Fruit fly (Drosophila melanogaster): Measurements from ENCODE around the gene ppk31.

Gene ppk31

DNA sequence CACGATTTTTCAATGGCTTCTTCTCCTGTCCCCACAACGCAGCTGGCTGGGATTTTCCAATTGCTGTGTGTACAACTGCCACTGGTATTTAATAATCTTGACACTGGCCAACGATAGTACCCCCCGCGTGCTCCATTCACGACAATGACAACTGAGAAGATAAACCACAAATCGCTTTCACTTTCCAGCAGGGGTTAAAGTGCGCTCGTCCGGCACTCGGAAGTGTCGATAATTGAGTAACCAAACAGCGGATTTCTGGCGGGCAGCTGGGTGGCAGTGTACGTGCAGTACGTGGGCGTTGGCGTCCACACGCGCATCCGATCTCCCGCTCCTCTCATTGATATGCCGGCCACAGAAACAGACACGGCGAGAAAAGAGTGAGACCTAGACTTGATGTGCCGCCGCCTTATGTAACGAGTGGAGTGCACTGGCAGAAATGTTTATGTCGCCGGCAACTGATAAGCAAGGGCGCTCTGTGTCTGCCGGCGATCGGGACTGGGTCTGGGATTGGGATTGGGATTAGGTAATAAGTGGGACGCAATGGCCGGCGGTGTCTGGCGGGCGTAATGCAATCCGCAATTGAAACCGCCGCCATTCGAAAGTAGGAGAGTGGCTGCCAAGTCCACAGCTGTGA lies 28.1 kb upstream of the ppk31 start (continued):
- TF ChIP-seq Blimp-1 (GFP tag; optimal IDR thresholded peaks at IDR 0.05), result peak; percentile 65
- no peak for TF ChIP-seq hkb (optimal IDR thresholded peaks at IDR 0.05)
- peak; percentile 21; the same call in 1 of the 2 replicates for TF ChIP-seq hkb (GFP tag; IDR thresholded peaks at IDR 0.05)
- no peak for TF ChIP-seq CG14860 (GFP tag; IDR thresholded peaks at IDR 0.05; ENCODE audit: partially characterized antibody)
- no peak for TF ChIP-seq Chrac-16 (GFP tag; optimal IDR thresholded peaks at IDR 0.05)
- TF ChIP-seq trh (GFP tag; optimal IDR thresholded peaks at IDR 0.05), result no peak
- TF ChIP-seq CG12744 (GFP tag; optimal IDR thresholded peaks at IDR 0.05), result no peak
- no peak for TF ChIP-seq Lpt (GFP tag; optimal IDR thresholded peaks at IDR 0.05)
- TF ChIP-seq Deaf1 (tag; optimal IDR thresholded peaks at IDR 0.05), result no peak
- no peak for TF ChIP-seq shn (GFP tag; optimal IDR thresholded peaks at IDR 0.05)
- no peak for TF ChIP-seq CG3995 (GFP tag; optimal IDR thresholded peaks at IDR 0.05)
- no peak for TF ChIP-seq CG12104 (GFP tag; optimal IDR thresholded peaks at IDR 0.05)
- no peak for TF ChIP-seq CG12942 (GFP tag; optimal IDR thresholded peaks at IDR 0.05)
- TF ChIP-seq exex (tag; optimal IDR thresholded peaks at IDR 0.05), result no peak
- no peak for TF ChIP-seq CG34376 (GFP tag; optimal IDR thresholded peaks at IDR 0.05)
- TF ChIP-seq CG5245 (GFP tag; optimal IDR thresholded peaks at IDR 0.05), result no peak
- no peak for TF ChIP-seq BEAF-32 (GFP tag; optimal IDR thresholded peaks at IDR 0.05)
- TF ChIP-seq tin (GFP tag; optimal IDR thresholded peaks at IDR 0.05), result no peak
- no peak for TF ChIP-seq CG11456 (GFP tag; IDR thresholded peaks at IDR 0.05)
- TF ChIP-seq Asciz (GFP tag; optimal IDR thresholded peaks at IDR 0.05), result no peak
- no peak for TF ChIP-seq mam (GFP tag; optimal IDR thresholded peaks at IDR 0.05)
- TF ChIP-seq Pdp1 (GFP tag; optimal IDR thresholded peaks at IDR 0.05), result peak in 1 of 2 experiments; percentile 95
- peak; percentile 50 for TF ChIP-seq Med (GFP tag)
- TF ChIP-seq maf-S (GFP tag; optimal IDR thresholded peaks at IDR 0.05), result no peak
- TF ChIP-seq CG8944 (GFP tag; optimal IDR thresholded peaks at IDR 0.05), result no peak
- no peak for TF ChIP-seq ara (GFP tag; IDR thresholded peaks at IDR 0.05)
- no peak for TF ChIP-seq ssp (GFP tag; IDR thresholded peaks at IDR 0.05)
- no peak for TF ChIP-seq cad (GFP tag; optimal IDR thresholded peaks at IDR 0.05)
- TF ChIP-seq CG10979 (tag; optimal IDR thresholded peaks at IDR 0.05), result no peak
- no peak for TF ChIP-seq Ada2b (GFP tag; IDR thresholded peaks at IDR 0.05)
- TF ChIP-seq CG12155 (GFP tag; optimal IDR thresholded peaks at IDR 0.05), result no peak
- TF ChIP-seq Fer3 (tag; optimal IDR thresholded peaks at IDR 0.05), result no peak

- TF ChIP-seq btn (GFP tag; optimal IDR thresholded peaks at IDR 0.05), result peak; percentile 56
- TF ChIP-seq gcm (GFP tag; optimal IDR thresholded peaks at IDR 0.05), result peak; percentile 53
- TF ChIP-seq CG10321 (GFP tag; IDR thresholded peaks at IDR 0.05), result 0 out of 2 replicates have a peak, but pooled peaks have one; percentile 12
- TF ChIP-seq CG5953 (GFP tag; IDR thresholded peaks at IDR 0.05), result peak; percentile 69
- no peak for TF ChIP-seq B-H2 (GFP tag; optimal IDR thresholded peaks at IDR 0.05)
- peak; percentile 42 for TF ChIP-seq CG6683 (GFP tag; optimal IDR thresholded peaks at IDR 0.05)
- 0 out of 2 replicates have a peak, but pooled peaks have one; percentile 12 for TF ChIP-seq CG10366 (GFP tag; IDR thresholded peaks at IDR 0.05)
- no peak for TF ChIP-seq br (optimal IDR thresholded peaks at IDR 0.05)
- peak; percentile 89 for TF ChIP-seq Vsx1 (GFP tag; optimal IDR thresholded peaks at IDR 0.05)
- peak; percentile 69 for TF ChIP-seq CG12071 (GFP tag; optimal IDR thresholded peaks at IDR 0.05)
- TF ChIP-seq Bgb (GFP tag; IDR thresholded peaks at IDR 0.05; ENCODE audit: partially characterized antibody), result no peak
- TF ChIP-seq CG12236 (GFP tag; optimal IDR thresholded peaks at IDR 0.05), result peak; percentile 88
- peak; percentile 88 for TF ChIP-seq ATbp (GFP tag; optimal IDR thresholded peaks at IDR 0.05)
- TF ChIP-seq lilli (GFP tag; optimal IDR thresholded peaks at IDR 0.05), result peak; percentile 13
- 0 out of 2 replicates have a peak, but pooled peaks have one; percentile 32 for TF ChIP-seq CG32772 (GFP tag; IDR thresholded peaks at IDR 0.05)
- TF ChIP-seq caup (GFP tag; optimal IDR thresholded peaks at IDR 0.05; ENCODE audit: severe bottlenecking), result peak; percentile 71
- TF ChIP-seq Neu2 (GFP tag; optimal IDR thresholded peaks at IDR 0.05; ENCODE audit: borderline replicate concordance), result no peak
- peak; percentile 28 for TF ChIP-seq CG8388 (GFP tag; optimal IDR thresholded peaks at IDR 0.05)
Measured at dm6 chr3R:27135692-27136641, 27.0 kb upstream of the ppk31 start.
